Worm (Caenorhabditis elegans) whole organism, mixed stage, embryonic: ENCODE measurements around the gene Y47D7A.13.

Experiments
- blmp-1 ChIP-seq: fragments of 150-350 bp; optimal IDR thresholded peaks from 2 replicates; lab custom pipeline; 2014; ENCODE audit warnings: missing biosample characterization, missing genetic modification characterization
- drap-1 ChIP-seq: fragments of 200-800 bp; sonication (Bioruptor generic); optimal IDR thresholded peaks from 3 replicates; lab custom pipeline; 2018; ENCODE audit warnings: mild to moderate bottlenecking, missing genetic modification characterization, missing compliant biosample characterization
- elt-3 ChIP-seq: fragments of 150-350 bp; optimal IDR thresholded peaks from 2 replicates; lab custom pipeline; 2014; ENCODE audit warnings: missing biosample characterization, missing genetic modification characterization
- lin-13 ChIP-seq: fragments of 150-350 bp; optimal IDR thresholded peaks from 2 replicates; lab custom pipeline; 2014; ENCODE audit warnings: missing biosample characterization, missing genetic modification characterization
- lsy-2 ChIP-seq: fragments of 150-350 bp; optimal IDR thresholded peaks from 2 replicates; lab custom pipeline; 2014; ENCODE audit warnings: missing biosample characterization, missing genetic modification characterization
- mls-2 ChIP-seq: sonication (generic microtip); optimal IDR thresholded peaks from 2 replicates; lab custom pipeline; 2016; ENCODE audit warnings: mild to moderate bottlenecking, missing genetic modification characterization, moderate library complexity, missing compliant biosample characterization
- nhr-12 ChIP-seq: fragments of 150-350 bp; optimal IDR thresholded peaks from 2 replicates; lab custom pipeline; 2014; ENCODE audit warnings: missing biosample characterization, missing genetic modification characterization
- nhr-28 ChIP-seq: fragments of 150-350 bp; optimal IDR thresholded peaks from 2 replicates; lab custom pipeline; 2014; ENCODE audit warnings: missing biosample characterization, missing genetic modification characterization
- pha-4 ChIP-seq: fragments of 150-350 bp; optimal IDR thresholded peaks from 2 replicates; lab custom pipeline; 2018; ENCODE audit warnings: missing biosample characterization, missing genetic modification reagents, missing genetic modification characterization
- unc-39 ChIP-seq: fragments of 150-350 bp; optimal IDR thresholded peaks from 2 replicates; lab custom pipeline; 2014; ENCODE audit warnings: missing biosample characterization, missing genetic modification characterization

- TF ChIP-seq blmp-1: no peak
- TF ChIP-seq lsy-2 (tag; lab: Kevin White, UChicago): no peak
- TF ChIP-seq pha-4: no peak
- no peak for TF ChIP-seq elt-3
- no peak for TF ChIP-seq mls-2
- no peak for TF ChIP-seq unc-39
- no peak for TF ChIP-seq drap-1 (GFP tag; lab: Kevin White, UChicago)
- no peak for TF ChIP-seq lin-13
- no peak for TF ChIP-seq nhr-28 (tag; lab: Kevin White, UChicago)
- no peak for TF ChIP-seq nhr-12 (tag; lab: Kevin White, UChicago)
Observed at ce11 chrV:4396257-4396656, 39.5 kb downstream of the Y47D7A.13 start, which contains the start of gene F13A2.3.
